Worm (Caenorhabditis elegans): Measurements from ENCODE around the gene F48G7.13.

F48G7.13 gene

DNA sequence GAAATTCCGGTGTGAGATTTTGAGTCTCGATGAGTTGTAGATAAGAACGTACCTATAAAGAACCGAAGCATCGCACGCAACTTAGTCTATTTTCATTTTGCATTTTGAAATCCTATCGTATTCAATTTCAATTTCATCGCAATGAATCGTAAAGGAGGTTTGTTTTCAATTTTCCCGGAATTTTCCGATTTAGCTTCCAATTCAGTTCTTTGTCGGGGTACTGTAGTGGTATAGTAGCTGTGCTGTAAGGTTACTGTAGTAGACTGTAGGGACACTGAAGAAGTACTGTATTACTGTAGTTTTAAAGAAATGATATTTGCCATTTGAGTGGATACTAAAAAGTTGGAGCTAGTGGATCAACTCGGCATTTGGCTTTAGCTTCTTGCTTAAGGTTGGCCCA lies 15.6 kb upstream of the F48G7.13 start:
- peak in 1 of 2 experiments; percentile 84 for TF ChIP-seq unc-62 (GFP tag; optimal IDR thresholded peaks at IDR 0.05 in 1 of 2)
- TF ChIP-seq unc-62 (tag; optimal IDR thresholded peaks at IDR 0.05): no peak
- TF ChIP-seq aha-1 (tag): peak; percentile 71
- no peak for TF ChIP-seq arid-1 (GFP tag; conservative IDR thresholded peaks at IDR 0.05)

DNA sequence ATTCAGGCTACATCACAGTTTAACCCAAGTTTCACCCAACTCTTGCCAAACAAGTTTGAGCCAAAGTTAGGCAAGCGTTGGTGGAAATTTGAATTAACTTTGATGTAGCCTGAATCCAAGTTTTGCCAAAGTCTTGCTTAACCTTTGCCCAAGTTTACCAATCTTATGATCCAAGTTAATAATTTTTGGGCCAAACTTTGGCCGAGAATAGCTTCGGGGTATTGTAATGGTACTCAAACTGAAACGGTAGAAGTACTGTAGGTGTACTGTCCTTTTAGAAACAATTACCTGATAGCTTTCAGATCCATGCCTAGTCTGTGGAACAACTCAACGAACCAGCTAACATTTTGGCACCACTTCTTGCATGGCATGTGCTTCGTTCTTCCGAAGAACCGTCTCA lies 15.1 kb upstream of the F48G7.13 start, which contains the start of gene nhr-251:
TSS of gene nhr-251 (plus strand) at position 301 of the 400 bp plus-strand sequence.
- TF ChIP-seq aha-1 (tag): peak; percentile 64
- TF ChIP-seq rbr-2 (tag; optimal IDR thresholded peaks at IDR 0.05): no peak
- no peak for TF ChIP-seq vab-7 (GFP tag; IDR thresholded peaks at IDR 0.05)
- TF ChIP-seq F26F4.8 (GFP tag; conservative IDR thresholded peaks at IDR 0.05): no peak
- TF ChIP-seq spr-3 (GFP tag; optimal IDR thresholded peaks at IDR 0.05): no peak
- TF ChIP-seq T26A8.4 (GFP tag; IDR thresholded peaks at IDR 0.05): no peak
- no peak for TF ChIP-seq zfp-2 (tag; optimal IDR thresholded peaks at IDR 0.05)

DNA sequence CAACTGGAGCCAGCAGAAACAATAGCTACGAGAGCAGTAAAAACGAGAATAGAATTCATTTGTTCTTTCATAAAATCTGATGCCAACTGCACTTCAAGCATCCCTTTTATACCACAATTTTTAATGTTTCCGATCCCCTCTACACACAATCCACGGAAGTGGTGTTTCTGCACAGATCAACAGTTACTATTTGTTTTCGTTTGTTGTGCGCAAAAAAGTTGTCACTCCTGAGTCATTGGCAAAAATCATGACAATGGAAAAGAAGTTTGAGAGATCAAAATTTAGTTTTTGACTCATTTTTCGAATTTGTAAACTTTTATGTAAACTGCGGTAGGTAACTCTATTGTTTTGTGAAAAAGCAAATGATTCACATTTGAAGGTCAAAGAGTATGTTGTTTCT lies 11.3 kb upstream of the F48G7.13 start, which contains the start of gene srlf-37:
TSS of gene srlf-37 (minus strand) at position 101 of the 400 bp plus-strand sequence.
- no peak for TF ChIP-seq lin-38 (GFP tag; IDR thresholded peaks at IDR 0.05)
- TF ChIP-seq daf-12 (tag; optimal IDR thresholded peaks at IDR 0.05): no peak
- no peak for TF ChIP-seq snpc-4 (tag; optimal IDR thresholded peaks at IDR 0.05)
- no peak for TF ChIP-seq F37D6.2 (tag; optimal IDR thresholded peaks at IDR 0.05)
- no peak for TF ChIP-seq unc-39 (tag; optimal IDR thresholded peaks at IDR 0.05)
- TF ChIP-seq saeg-2 (GFP tag; IDR thresholded peaks at IDR 0.05): no peak
- no peak for TF ChIP-seq egl-43 (GFP tag; IDR thresholded peaks at IDR 0.05)
- TF ChIP-seq fos-1 (tag; optimal IDR thresholded peaks at IDR 0.05): no peak
- TF ChIP-seq dmd-6 (GFP tag; IDR thresholded peaks at IDR 0.05): no peak
- no peak for TF ChIP-seq lim-7 (GFP tag; IDR thresholded peaks at IDR 0.05)
- no peak for TF ChIP-seq daf-19 (GFP tag; conservative IDR thresholded peaks at IDR 0.05)
- no peak for TF ChIP-seq unc-62 (GFP tag; optimal IDR thresholded peaks at IDR 0.05 in 1 of 2)
- no peak for TF ChIP-seq unc-62 (tag; optimal IDR thresholded peaks at IDR 0.05)
- TF ChIP-seq lin-1 (GFP tag; IDR thresholded peaks at IDR 0.05): no peak
- TF ChIP-seq nhr-28 (tag; optimal IDR thresholded peaks at IDR 0.05): no peak
- TF ChIP-seq F49E8.2 (tag; optimal IDR thresholded peaks at IDR 0.05; ENCODE audit: borderline replicate concordance): no peak
- TF ChIP-seq daf-8 (GFP tag; IDR thresholded peaks at IDR 0.05): no peak
- TF ChIP-seq ama-1 (optimal IDR thresholded peaks at IDR 0.05): no peak
- TF ChIP-seq ceh-44 (GFP tag; IDR thresholded peaks at IDR 0.05): no peak

DNA sequence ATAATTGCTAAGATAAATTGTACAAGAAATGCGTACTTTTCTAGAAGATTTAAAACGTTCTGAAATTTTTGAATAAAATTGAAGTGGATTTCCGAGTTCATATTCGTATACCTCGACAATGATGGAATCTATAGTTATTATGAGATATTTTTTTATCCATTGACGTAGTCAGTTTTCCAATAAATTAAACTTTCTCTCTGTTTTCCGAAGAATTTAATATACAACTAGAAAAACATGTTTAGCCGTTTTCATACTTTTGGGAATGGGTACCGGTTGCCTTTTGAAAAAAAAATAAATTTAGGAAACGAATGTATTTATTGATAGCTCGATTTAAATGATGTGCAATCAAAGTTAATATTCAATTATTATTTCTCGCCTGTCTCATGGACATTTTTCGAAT lies 6.5 kb upstream of the F48G7.13 start, which contains the start of gene srw-109:
TSS of gene srw-109 (minus strand) at position 101 of the 400 bp plus-strand sequence.
- no peak for TF ChIP-seq aly-2 (tag; optimal IDR thresholded peaks at IDR 0.05)
- TF ChIP-seq nhr-28 (tag; optimal IDR thresholded peaks at IDR 0.05): no peak

DNA sequence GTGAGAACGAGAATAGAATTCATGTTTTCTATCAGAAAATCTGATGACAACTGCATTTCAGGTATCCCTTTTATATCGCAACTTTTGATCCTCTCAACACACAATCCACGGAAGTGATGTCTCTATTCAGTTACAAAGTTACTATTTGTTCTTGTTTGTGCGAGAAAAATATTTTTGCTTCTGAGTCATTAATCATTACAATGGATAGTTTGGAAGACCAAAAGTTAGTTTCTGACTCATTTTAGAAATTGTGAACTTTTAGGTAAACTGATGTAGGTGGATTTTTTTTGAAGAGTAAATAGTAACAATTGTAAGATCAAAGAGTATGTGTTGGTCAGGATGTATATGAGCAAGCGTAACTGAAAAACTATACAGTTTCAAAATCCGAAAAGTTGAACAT lies 5.7 kb upstream of the F48G7.13 start, which contains the start of gene srlf-36:
TSS of gene srlf-36 (minus strand) at position 101 of the 400 bp plus-strand sequence.
- TF ChIP-seq lin-38 (GFP tag; IDR thresholded peaks at IDR 0.05) (no peak), duxl-1 (tag; optimal IDR thresholded peaks at IDR 0.05; ENCODE audit: poor library complexity) (no peak), nhr-6 (tag; optimal IDR thresholded peaks at IDR 0.05) (no peak), sdz-12 (GFP tag; optimal IDR thresholded peaks at IDR 0.05) (no peak), ZK337.2 (GFP tag; IDR thresholded peaks at IDR 0.05) (no peak), lin-39 (tag; optimal IDR thresholded peaks at IDR 0.05) (no peak), nhr-10 (tag; optimal IDR thresholded peaks at IDR 0.05) (no peak), Y105C5A.15 (GFP tag; IDR thresholded peaks at IDR 0.05) (no peak), mdl-1 (tag; optimal IDR thresholded peaks at IDR 0.05) (no peak), nhr-48 (tag; optimal IDR thresholded peaks at IDR 0.05) (no peak), attf-4 (tag; optimal IDR thresholded peaks at IDR 0.05) (no peak), F44E2.7 (GFP tag; IDR thresholded peaks at IDR 0.05) (no peak), nhr-28 (tag; optimal IDR thresholded peaks at IDR 0.05) (no peak), daf-16 (GFP tag; optimal IDR thresholded peaks at IDR 0.05) (no peak), daf-16 (tag; optimal IDR thresholded peaks at IDR 0.05) (no peak), madf-9 (GFP tag; conservative IDR thresholded peaks at IDR 0.05) (no peak)

Data from whole organism, L4 larva.